1 fruit fly cellular context compared by ENCODE assay signal in the genomic region with DNA sequence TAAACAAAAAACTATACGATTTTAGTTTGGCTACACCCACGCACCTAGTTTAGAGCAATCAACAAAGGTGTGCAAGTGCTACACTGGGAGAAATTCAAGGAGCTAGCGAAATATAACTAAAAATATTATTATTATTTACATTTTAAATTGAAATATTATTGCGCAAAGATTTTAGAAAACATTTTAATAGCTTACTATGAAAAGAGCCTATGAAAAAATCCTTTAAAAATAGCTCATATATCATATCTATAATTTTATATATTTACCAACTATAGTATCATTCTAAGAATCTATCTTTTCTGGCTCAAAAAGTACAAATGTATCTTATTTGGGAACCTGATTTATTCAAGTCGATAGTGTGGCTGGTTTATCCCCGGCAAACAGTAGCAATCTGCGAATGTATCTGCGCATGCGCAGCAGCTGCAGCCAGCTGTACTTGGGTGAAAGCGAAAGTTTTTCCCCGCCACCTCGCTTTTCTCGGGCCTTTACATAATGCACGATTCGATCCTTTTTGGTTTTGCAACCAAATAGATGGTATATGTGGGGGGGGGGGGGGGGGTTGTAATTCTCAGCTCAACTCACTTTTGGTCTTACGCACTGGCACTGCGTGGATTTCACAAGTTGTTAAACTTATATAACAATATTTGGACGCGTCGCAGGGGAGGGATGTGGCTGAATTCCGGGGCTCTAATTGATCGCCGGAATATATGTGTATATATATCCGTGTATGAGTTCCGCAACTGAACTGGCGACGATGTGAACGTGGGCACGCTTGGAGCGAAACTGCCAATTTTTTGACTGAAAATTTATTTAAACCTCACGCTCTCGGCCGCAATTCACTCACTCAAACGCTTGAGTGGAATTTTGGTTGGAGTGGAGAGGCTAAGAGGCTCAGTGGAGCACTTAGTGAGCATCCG.
TF ChIP-seq lines count a peak whose summit lies in the region.

A gene (minus strand): TSS at position 789 of the 917 bp plus-strand sequence.

TF ChIP-seq in whole organism, embryonic, 481 proteins besides CTCF, POLR2A, EP300 and RAD21 (continued from another document):
- TF ChIP-seq Trl (optimal IDR thresholded peaks at IDR 0.05; lab: Kevin White, UChicago) (peak in 1 of 2 experiments; percentile 28), Trl (GFP tag; optimal IDR thresholded peaks at IDR 0.05; lab: Kevin White, UChicago) (no peak), CG31224 (GFP tag; IDR thresholded peaks at IDR 0.05; lab: Robert Waterston, UW) (no peak), CG13287 (GFP tag; IDR thresholded peaks at IDR 0.05; lab: Robert Waterston, UW; ENCODE audit: partially characterized antibody) (peak; percentile 30; the same call in 1 of the 2 replicates), slou (GFP tag; optimal IDR thresholded peaks at IDR 0.05; lab: Kevin White, UChicago) (no peak), CG32772 (GFP tag; IDR thresholded peaks at IDR 0.05; lab: Robert Waterston, UW) (no peak), Bgb (GFP tag; IDR thresholded peaks at IDR 0.05; lab: Robert Waterston, UW; ENCODE audit: partially characterized antibody) (peak; percentile 50; the same call in 1 of the 2 replicates), nerfin-1 (tag; optimal IDR thresholded peaks at IDR 0.05; lab: Kevin White, UChicago) (no peak), Bteb2 (GFP tag; optimal IDR thresholded peaks at IDR 0.05; lab: Kevin White, UChicago) (no peak), luna (GFP tag; optimal IDR thresholded peaks at IDR 0.05; lab: Kevin White, UChicago) (no peak), CG9797 (GFP tag; optimal IDR thresholded peaks at IDR 0.05; lab: Kevin White, UChicago) (no peak), CG8765 (GFP tag; IDR thresholded peaks at IDR 0.05; lab: Robert Waterston, UW) (no peak), CkIIα-i1 (GFP tag; IDR thresholded peaks at IDR 0.05; lab: Robert Waterston, UW) (no peak), CG14014 (GFP tag; IDR thresholded peaks at IDR 0.05; lab: Robert Waterston, UW) (no peak), Xbp1 (GFP tag; optimal IDR thresholded peaks at IDR 0.05; lab: Kevin White, UChicago) (no peak), CG10654 (GFP tag; optimal IDR thresholded peaks at IDR 0.05; lab: Kevin White, UChicago) (no peak), CG2712 (tag; optimal IDR thresholded peaks at IDR 0.05; lab: Kevin White, UChicago) (no peak), Pdp1 (GFP tag; optimal IDR thresholded peaks at IDR 0.05; lab: Kevin White, UChicago) (peak in 1 of 2 experiments; percentile 92), CG7372 (GFP tag; IDR thresholded peaks at IDR 0.05; lab: Robert Waterston, UW) (no peak), CG7745 (tag; optimal IDR thresholded peaks at IDR 0.05; lab: Kevin White, UChicago) (no peak), Ravus (GFP tag; IDR thresholded peaks at IDR 0.05; lab: Robert Waterston, UW) (no peak), CG6175 (GFP tag; IDR thresholded peaks at IDR 0.05; lab: Robert Waterston, UW) (no peak), sd (tag; optimal IDR thresholded peaks at IDR 0.05; lab: Kevin White, UChicago) (peak; percentile 81), Lpt (GFP tag; optimal IDR thresholded peaks at IDR 0.05; lab: Kevin White, UChicago) (no peak), CG5180 (GFP tag; optimal IDR thresholded peaks at IDR 0.05; lab: Kevin White, UChicago) (no peak), Sox102F (GFP tag; optimal IDR thresholded peaks at IDR 0.05; lab: Kevin White, UChicago) (peak; percentile 4), CG4424 (GFP tag; optimal IDR thresholded peaks at IDR 0.05; lab: Kevin White, UChicago) (no peak), CG6654 (GFP tag; optimal IDR thresholded peaks at IDR 0.05; lab: Kevin White, UChicago) (no peak), CG12769 (tag; optimal IDR thresholded peaks at IDR 0.05; lab: Kevin White, UChicago) (peak; percentile 47), YL-1 (GFP tag; optimal IDR thresholded peaks at IDR 0.05; lab: Kevin White, UChicago) (no peak), cato (GFP tag; optimal IDR thresholded peaks at IDR 0.05; lab: Kevin White, UChicago; ENCODE audit: borderline replicate concordance) (no peak), Gsc (GFP tag; IDR thresholded peaks at IDR 0.05; lab: Robert Waterston, UW) (no peak), CG1529 (GFP tag; optimal IDR thresholded peaks at IDR 0.05; lab: Kevin White, UChicago) (no peak), C15 (GFP tag; IDR thresholded peaks at IDR 0.05; lab: Robert Waterston, UW) (no peak), CG18619 (GFP tag; optimal IDR thresholded peaks at IDR 0.05; lab: Kevin White, UChicago) (no peak), gem (tag; optimal IDR thresholded peaks at IDR 0.05; lab: Kevin White, UChicago) (peak; percentile 7), CG11696 (GFP tag; IDR thresholded peaks at IDR 0.05; lab: Robert Waterston, UW) (no peak), E2f1 (GFP tag; IDR thresholded peaks at IDR 0.05; lab: Robert Waterston, UW) (no peak), crol (GFP tag; IDR thresholded peaks at IDR 0.05; lab: Robert Waterston, UW) (peak; percentile 57; the same call in 1 of the 2 replicates), sima (GFP tag; optimal IDR thresholded peaks at IDR 0.05; lab: Kevin White, UChicago) (no peak), tgo (GFP tag; IDR thresholded peaks at IDR 0.05; lab: Robert Waterston, UW) (no peak), vvl (GFP tag; IDR thresholded peaks at IDR 0.05; lab: Robert Waterston, UW) (peak; percentile 25; the same call in 1 of the 2 replicates), crp (GFP tag; optimal IDR thresholded peaks at IDR 0.05; lab: Kevin White, UChicago) (no peak), dysf (GFP tag; IDR thresholded peaks at IDR 0.05; lab: Robert Waterston, UW) (peak; percentile 37; the same call in 1 of the 3 replicates), sr (GFP tag; IDR thresholded peaks at IDR 0.05; lab: Robert Waterston, UW) (peak; percentile 38; the same call in 1 of the 3 replicates), ash1 (GFP tag; optimal IDR thresholded peaks at IDR 0.05; lab: Kevin White, UChicago) (no peak), CG14441 (GFP tag; IDR thresholded peaks at IDR 0.05; lab: Robert Waterston, UW) (peak; percentile 25; the same call in 1 of the 2 replicates), corto (GFP tag; optimal IDR thresholded peaks at IDR 0.05; lab: Kevin White, UChicago) (no peak), ranshi (GFP tag; IDR thresholded peaks at IDR 0.05; lab: Robert Waterston, UW) (no peak), ab (GFP tag; optimal IDR thresholded peaks at IDR 0.05; lab: Kevin White, UChicago) (no peak), chif (GFP tag; optimal IDR thresholded peaks at IDR 0.05; lab: Kevin White, UChicago) (no peak), pfk (GFP tag; optimal IDR thresholded peaks at IDR 0.05; lab: Kevin White, UChicago) (no peak), slp2 (GFP tag; optimal IDR thresholded peaks at IDR 0.05; lab: Kevin White, UChicago) (no peak), B-H2 (GFP tag; optimal IDR thresholded peaks at IDR 0.05; lab: Kevin White, UChicago) (no peak), ATbp (GFP tag; optimal IDR thresholded peaks at IDR 0.05; lab: Kevin White, UChicago) (no peak), Med (GFP tag; lab: Kevin White, UChicago) (peak; percentile 81), chm (GFP tag; IDR thresholded peaks at IDR 0.05; lab: Robert Waterston, UW) (peak; percentile 55; the same call in 1 of the 2 replicates), CG11456 (GFP tag; IDR thresholded peaks at IDR 0.05; lab: Robert Waterston, UW) (no peak), CG31388 (GFP tag; optimal IDR thresholded peaks at IDR 0.05; lab: Kevin White, UChicago) (no peak), twi (tag; optimal IDR thresholded peaks at IDR 0.05; lab: Kevin White, UChicago) (no peak), org-1 (GFP tag; optimal IDR thresholded peaks at IDR 0.05; lab: Kevin White, UChicago) (no peak), otp (GFP tag; IDR thresholded peaks at IDR 0.05; lab: Robert Waterston, UW) (0 out of 3 replicates have a peak, but pooled peaks have one; percentile 21), Nf-YC (tag; optimal IDR thresholded peaks at IDR 0.05; lab: Kevin White, UChicago) (peak; percentile 8), BEAF-32 (GFP tag; optimal IDR thresholded peaks at IDR 0.05; lab: Kevin White, UChicago) (no peak), Kr (GFP tag; optimal IDR thresholded peaks at IDR 0.05; lab: Kevin White, UChicago) (no peak), fd3F (GFP tag; optimal IDR thresholded peaks at IDR 0.05; lab: Kevin White, UChicago) (no peak), z (GFP tag; IDR thresholded peaks at IDR 0.05; lab: Robert Waterston, UW) (peak; percentile 96), CG9876 (GFP tag; optimal IDR thresholded peaks at IDR 0.05; lab: Kevin White, UChicago) (no peak), peb (GFP tag; IDR thresholded peaks at IDR 0.05; lab: Robert Waterston, UW) (no peak), Nf-YA (GFP tag; IDR thresholded peaks at IDR 0.05; lab: Robert Waterston, UW) (no peak), kay (GFP tag; optimal IDR thresholded peaks at IDR 0.05; lab: Kevin White, UChicago) (no peak), CG9437 (GFP tag; optimal IDR thresholded peaks at IDR 0.05; lab: Kevin White, UChicago) (no peak), dmrt11E (tag; optimal IDR thresholded peaks at IDR 0.05; lab: Kevin White, UChicago) (no peak), bcd (GFP tag; optimal IDR thresholded peaks at IDR 0.05; lab: Kevin White, UChicago) (no peak), CG11695 (GFP tag; IDR thresholded peaks at IDR 0.05; lab: Robert Waterston, UW) (no peak), cwo (GFP tag; optimal IDR thresholded peaks at IDR 0.05; lab: Kevin White, UChicago) (no peak), CG2678 (tag; optimal IDR thresholded peaks at IDR 0.05; lab: Kevin White, UChicago) (no peak), tna (GFP tag; IDR thresholded peaks at IDR 0.05; lab: Robert Waterston, UW; ENCODE audit: partially characterized antibody) (no peak), hkb (optimal IDR thresholded peaks at IDR 0.05; lab: Kevin White, UChicago) (no peak), hkb (GFP tag; IDR thresholded peaks at IDR 0.05; lab: Robert Waterston, UW) (no peak), CoRest (tag; optimal IDR thresholded peaks at IDR 0.05; lab: Kevin White, UChicago) (no peak), p53 (GFP tag; optimal IDR thresholded peaks at IDR 0.05; lab: Kevin White, UChicago) (no peak), CG17385 (GFP tag; optimal IDR thresholded peaks at IDR 0.05; lab: Kevin White, UChicago) (no peak), CG15479 (GFP tag; optimal IDR thresholded peaks at IDR 0.05; lab: Kevin White, UChicago) (no peak), Hey (tag; optimal IDR thresholded peaks at IDR 0.05; lab: Kevin White, UChicago) (no peak), Blimp-1 (GFP tag; optimal IDR thresholded peaks at IDR 0.05; lab: Kevin White, UChicago) (peak; percentile 48), CG6689 (GFP tag; IDR thresholded peaks at IDR 0.05; lab: Robert Waterston, UW) (0 out of 2 replicates have a peak, but pooled peaks have one; percentile 11), amos (GFP tag; IDR thresholded peaks at IDR 0.05; lab: Robert Waterston, UW; ENCODE audit: partially characterized antibody) (peak; percentile 24; the same call in 1 of the 2 replicates), gcm (GFP tag; optimal IDR thresholded peaks at IDR 0.05; lab: Kevin White, UChicago) (no peak), Dek (tag; optimal IDR thresholded peaks at IDR 0.05; lab: Kevin White, UChicago) (no peak), ham (GFP tag; IDR thresholded peaks at IDR 0.05; lab: Robert Waterston, UW) (no peak), CG4730 (GFP tag; IDR thresholded peaks at IDR 0.05; lab: Robert Waterston, UW) (no peak), Rfx (GFP tag; IDR thresholded peaks at IDR 0.05; lab: Robert Waterston, UW) (0 out of 2 replicates have a peak, but pooled peaks have one; percentile 16), CG11504 (tag; optimal IDR thresholded peaks at IDR 0.05; lab: Kevin White, UChicago) (peak; percentile 16), Sin3A (optimal IDR thresholded peaks at IDR 0.05; lab: Kevin White, UChicago) (no peak), fd96Cb (tag; optimal IDR thresholded peaks at IDR 0.05; lab: Kevin White, UChicago) (no peak), CG6683 (GFP tag; optimal IDR thresholded peaks at IDR 0.05; lab: Kevin White, UChicago) (no peak), CG8924 (tag; optimal IDR thresholded peaks at IDR 0.05; lab: Kevin White, UChicago) (no peak), stwl (tag; optimal IDR thresholded peaks at IDR 0.05; lab: Kevin White, UChicago) (no peak), fru (optimal IDR thresholded peaks at IDR 0.05; lab: Kevin White, UChicago) (no peak), wdn (GFP tag; IDR thresholded peaks at IDR 0.05; lab: Robert Waterston, UW) (no peak), pita (GFP tag; optimal IDR thresholded peaks at IDR 0.05; lab: Kevin White, UChicago) (no peak), chinmo (GFP tag; IDR thresholded peaks at IDR 0.05; lab: Robert Waterston, UW; ENCODE audit: partially characterized antibody) (peak; percentile 84; the same call in 2 of the 4 replicates), Opbp (GFP tag; IDR thresholded peaks at IDR 0.05; lab: Robert Waterston, UW; ENCODE audit: partially characterized antibody) (peak; percentile 55; the same call in 1 of the 3 replicates), CG9817 (tag; optimal IDR thresholded peaks at IDR 0.05; lab: Kevin White, UChicago) (no peak), knrl (GFP tag; IDR thresholded peaks at IDR 0.05; lab: Robert Waterston, UW; ENCODE audit: partially characterized antibody) (no peak), Lhr (GFP tag; optimal IDR thresholded peaks at IDR 0.05; lab: Kevin White, UChicago) (no peak), Sry-δ (GFP tag; optimal IDR thresholded peaks at IDR 0.05; lab: Kevin White, UChicago) (no peak), CG3847 (GFP tag; IDR thresholded peaks at IDR 0.05; lab: Robert Waterston, UW) (no peak), HHEX (GFP tag; optimal IDR thresholded peaks at IDR 0.05; lab: Kevin White, UChicago) (no peak), phol (tag; optimal IDR thresholded peaks at IDR 0.05; lab: Kevin White, UChicago) (no peak), sim (GFP tag; IDR thresholded peaks at IDR 0.05; lab: Robert Waterston, UW) (0 out of 2 replicates have a peak, but pooled peaks have one; percentile 32), Dfd (GFP tag; optimal IDR thresholded peaks at IDR 0.05; lab: Kevin White, UChicago) (no peak)
